Worm (Caenorhabditis elegans): ENCODE data around the gene M106.8.

DNA sequence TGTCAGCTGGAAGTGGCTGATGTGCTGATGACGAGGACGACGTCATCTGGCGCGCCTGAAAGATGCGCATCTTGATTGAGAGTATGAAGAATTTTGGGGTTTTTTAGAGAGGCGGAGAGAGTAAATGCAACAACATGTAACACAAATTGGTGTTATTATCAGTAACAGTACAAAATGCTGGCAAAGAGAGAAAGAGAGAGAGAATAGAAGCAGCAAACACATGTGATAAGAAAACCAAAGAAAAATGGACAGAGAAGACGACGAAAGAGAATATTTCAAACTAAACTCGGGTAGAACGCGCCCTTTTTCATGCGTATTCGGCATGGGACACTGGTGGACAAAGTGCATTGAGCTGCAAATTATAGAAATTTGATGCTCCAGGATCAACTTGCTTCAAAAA, 17.4 kb upstream of the M106.8 start, which contains the start of gene M106.3:
- no peak for TF ChIP-seq nhr-23 (tag; optimal IDR thresholded peaks at IDR 0.05)
- TF ChIP-seq nfya-1 (tag; optimal IDR thresholded peaks at IDR 0.05; ENCODE audit: insufficient read depth) = no peak
- no peak for TF ChIP-seq unc-62 (GFP tag; optimal IDR thresholded peaks at IDR 0.05)
- TF ChIP-seq R02D3.7 (tag; optimal IDR thresholded peaks at IDR 0.05) = no peak
- no peak for TF ChIP-seq tbx-2 (tag; optimal IDR thresholded peaks at IDR 0.05)
- no peak for TF ChIP-seq zag-1 (tag; optimal IDR thresholded peaks at IDR 0.05)
- TF ChIP-seq elt-3 (tag; optimal IDR thresholded peaks at IDR 0.05) = no peak
- no peak for TF ChIP-seq aly-2 (tag; optimal IDR thresholded peaks at IDR 0.05)
- TF ChIP-seq nhr-76 (tag; optimal IDR thresholded peaks at IDR 0.05) = no peak
- TF ChIP-seq ceh-16 (tag; optimal IDR thresholded peaks at IDR 0.05) = no peak
- no peak for TF ChIP-seq ama-1 (optimal IDR thresholded peaks at IDR 0.05)
- no peak for TF ChIP-seq egl-27 (tag; optimal IDR thresholded peaks at IDR 0.05)

Data from whole organism, L3 larva.